Worm (Caenorhabditis elegans): ENCODE data around the gene grd-2.

grd-2 gene

ce11 chrV:20645479-20645878 lies 35.9 kb downstream of the grd-2 start:
- TF ChIP-seq efl-3 (GFP tag; optimal IDR thresholded peaks at IDR 0.05) (no peak), mab-9 (GFP tag; IDR thresholded peaks at IDR 0.05) (0 out of 2 replicates have a peak, but pooled peaks have one; percentile 10)

- TF ChIP-seq unc-62 (GFP tag; optimal IDR thresholded peaks at IDR 0.05) (no peak), lin-39 (tag; optimal IDR thresholded peaks at IDR 0.05) (no peak), nhr-71 (tag; optimal IDR thresholded peaks at IDR 0.05) (no peak), sox-4 (tag; optimal IDR thresholded peaks at IDR 0.05) (no peak), ets-5 (GFP tag; IDR thresholded peaks at IDR 0.05) (no peak), egl-13 (tag; optimal IDR thresholded peaks at IDR 0.05) (no peak), tbx-2 (tag; optimal IDR thresholded peaks at IDR 0.05) (no peak), nhr-237 (tag; optimal IDR thresholded peaks at IDR 0.05) (no peak), mef-2 (tag; optimal IDR thresholded peaks at IDR 0.05) (no peak), lsy-2 (tag; optimal IDR thresholded peaks at IDR 0.05) (no peak), C04F5.9 (tag; optimal IDR thresholded peaks at IDR 0.05) (no peak), nhr-12 (tag; optimal IDR thresholded peaks at IDR 0.05) (no peak), lin-14 (GFP tag; optimal IDR thresholded peaks at IDR 0.05) (peak; percentile 31), mab-9 (GFP tag; IDR thresholded peaks at IDR 0.05) (no peak), egl-27 (tag; optimal IDR thresholded peaks at IDR 0.05) (no peak), elt-3 (tag; optimal IDR thresholded peaks at IDR 0.05) (peak in 1 of 6 experiments; percentile 30), tlp-1 (tag; optimal IDR thresholded peaks at IDR 0.05) (no peak), pax-3 (tag; optimal IDR thresholded peaks at IDR 0.05) (no peak), blmp-1 (tag; optimal IDR thresholded peaks at IDR 0.05) (peak; percentile 23)
These were observed 39.3 kb downstream of the grd-2 start for ce11 chrV:20648868-20649267.

ce11 chrV:20651923-20652322 lies 42.3 kb downstream of the grd-2 start:
- TF ChIP-seq nhr-85 (tag): no peak
- no peak for TF ChIP-seq zip-4 (GFP tag; optimal IDR thresholded peaks at IDR 0.05)
- TF ChIP-seq lin-39 (tag; optimal IDR thresholded peaks at IDR 0.05): no peak
- peak; percentile 32 for TF ChIP-seq fkh-10 (GFP tag; optimal IDR thresholded peaks at IDR 0.05)

- TF ChIP-seq lir-3 (tag; optimal IDR thresholded peaks at IDR 0.05; ENCODE audit: poor library complexity): no peak
- TF ChIP-seq efl-1 (optimal IDR thresholded peaks at IDR 0.05): no peak
- TF ChIP-seq efl-1 (GFP tag; optimal IDR thresholded peaks at IDR 0.05 in 1 of 2): no peak
- TF ChIP-seq ces-1 (GFP tag; optimal IDR thresholded peaks at IDR 0.05): no peak
- TF ChIP-seq elt-2 (tag; optimal IDR thresholded peaks at IDR 0.05): no peak
- TF ChIP-seq nhr-237 (tag; optimal IDR thresholded peaks at IDR 0.05): no peak
- no peak for TF ChIP-seq unc-62 (GFP tag; optimal IDR thresholded peaks at IDR 0.05)
- no peak for TF ChIP-seq pqm-1 (tag; optimal IDR thresholded peaks at IDR 0.05)
- TF ChIP-seq ceh-8 (GFP tag; optimal IDR thresholded peaks at IDR 0.05): no peak
- TF ChIP-seq snpc-4 (tag; optimal IDR thresholded peaks at IDR 0.05): no peak
- TF ChIP-seq blmp-1 (tag; optimal IDR thresholded peaks at IDR 0.05): no peak
- no peak for TF ChIP-seq vab-15 (tag; optimal IDR thresholded peaks at IDR 0.05)
- no peak for TF ChIP-seq lin-13 (GFP tag; optimal IDR thresholded peaks at IDR 0.05)
- TF ChIP-seq nhr-19 (GFP tag; conservative IDR thresholded peaks at IDR 0.05): no peak
- no peak for TF ChIP-seq lin-39 (tag; optimal IDR thresholded peaks at IDR 0.05)
These were observed 44.8 kb downstream of the grd-2 start, which contains the start of gene mnr-1 for ce11 chrV:20654350-20654749. Gene mnr-1, plus strand, starts transcription at chrV:20654650.

ce11 chrV:20655174-20655573 lies 45.6 kb downstream of the grd-2 start:
- no peak for TF ChIP-seq F16B12.6 (tag; optimal IDR thresholded peaks at IDR 0.05)
- TF ChIP-seq efl-1 (optimal IDR thresholded peaks at IDR 0.05): no peak
- TF ChIP-seq efl-1 (GFP tag; optimal IDR thresholded peaks at IDR 0.05 in 1 of 2): no peak
- TF ChIP-seq lin-13 (GFP tag; optimal IDR thresholded peaks at IDR 0.05): no peak
- TF ChIP-seq pag-3 (tag; optimal IDR thresholded peaks at IDR 0.05; ENCODE audit: borderline replicate concordance, insufficient read depth): no peak
- no peak for TF ChIP-seq elt-2 (tag; optimal IDR thresholded peaks at IDR 0.05)
- TF ChIP-seq Y116A8C.19 (tag; optimal IDR thresholded peaks at IDR 0.05; ENCODE audit: borderline replicate concordance): no peak
- no peak for TF ChIP-seq hpl-2 (GFP tag; optimal IDR thresholded peaks at IDR 0.05)
- TF ChIP-seq unc-86 (tag; optimal IDR thresholded peaks at IDR 0.05): no peak
- TF ChIP-seq snu-23 (GFP tag; optimal IDR thresholded peaks at IDR 0.05): no peak
- TF ChIP-seq irx-1 (tag; optimal IDR thresholded peaks at IDR 0.05): no peak
- TF ChIP-seq skn-1 (tag; optimal IDR thresholded peaks at IDR 0.05): no peak
- no peak for TF ChIP-seq nhr-28 (tag; optimal IDR thresholded peaks at IDR 0.05)
- no peak for TF ChIP-seq sptf-1 (tag; optimal IDR thresholded peaks at IDR 0.05)
- no peak for TF ChIP-seq isw-1 (GFP tag; IDR thresholded peaks at IDR 0.05)
